Worm (Caenorhabditis elegans): ENCODE measurements around the gene bud-31.

Gene bud-31

ce11 chrIII:9740663-9741062, 44.3 kb upstream of the bud-31 start:
- TF ChIP-seq ztf-16 (tag; optimal IDR thresholded peaks at IDR 0.05) (no peak), nfya-1 (tag; optimal IDR thresholded peaks at IDR 0.05) (peak; percentile 80)

ce11 chrIII:9738954-9739353, 42.6 kb upstream of the bud-31 start, which contains the start of gene hlh-4:
TSS of gene hlh-4 (minus strand) at chrIII:9739054.
- TF ChIP-seq ceh-34 (tag; optimal IDR thresholded peaks at IDR 0.05), result no peak
- no peak for TF ChIP-seq ets-4 (tag; optimal IDR thresholded peaks at IDR 0.05)
- TF ChIP-seq lin-11 (tag; optimal IDR thresholded peaks at IDR 0.05), result no peak
- TF ChIP-seq ceh-22 (tag; optimal IDR thresholded peaks at IDR 0.05), result no peak
- no peak for TF ChIP-seq tbx-7 (tag; optimal IDR thresholded peaks at IDR 0.05)

ce11 chrIII:9735857-9736256, 39.5 kb upstream of the bud-31 start, which contains the start of gene dao-6:
TSS of gene dao-6 (minus strand) at chrIII:9736201.
- TF ChIP-seq hlh-30 (tag; optimal IDR thresholded peaks at IDR 0.05; ENCODE audit: insufficient read depth) (no peak), pqm-1 (tag; optimal IDR thresholded peaks at IDR 0.05) (no peak), pag-3 (tag; optimal IDR thresholded peaks at IDR 0.05; ENCODE audit: borderline replicate concordance) (no peak), hlh-8 (tag; optimal IDR thresholded peaks at IDR 0.05) (no peak), tbx-2 (tag; optimal IDR thresholded peaks at IDR 0.05) (no peak), npax-4 (tag; optimal IDR thresholded peaks at IDR 0.05) (no peak), pros-1 (tag; optimal IDR thresholded peaks at IDR 0.05) (no peak), che-1 (tag; optimal IDR thresholded peaks at IDR 0.05) (no peak)

- TF ChIP-seq zip-5 (tag; optimal IDR thresholded peaks at IDR 0.05) (no peak), ama-1 (optimal IDR thresholded peaks at IDR 0.05) (no peak), unc-55 (GFP tag; optimal IDR thresholded peaks at IDR 0.05) (no peak), K09A11.1 (tag; optimal IDR thresholded peaks at IDR 0.05; ENCODE audit: insufficient read depth) (no peak), C08G9.2 (tag; optimal IDR thresholded peaks at IDR 0.05) (no peak), dve-1 (tag; optimal IDR thresholded peaks at IDR 0.05) (no peak), nhr-11 (tag; optimal IDR thresholded peaks at IDR 0.05) (no peak), C38D4.7 (GFP tag; optimal IDR thresholded peaks at IDR 0.05) (no peak), hlh-30 (tag; optimal IDR thresholded peaks at IDR 0.05; ENCODE audit: insufficient read depth) (no peak), pqm-1 (tag; optimal IDR thresholded peaks at IDR 0.05) (no peak), fax-1 (tag; optimal IDR thresholded peaks at IDR 0.05) (no peak), lin-11 (tag; optimal IDR thresholded peaks at IDR 0.05) (no peak), nhr-232 (tag; optimal IDR thresholded peaks at IDR 0.05) (no peak), ceh-19 (GFP tag; optimal IDR thresholded peaks at IDR 0.05) (no peak), ceh-9 (tag; optimal IDR thresholded peaks at IDR 0.05) (no peak), ceh-45 (GFP tag; IDR thresholded peaks at IDR 0.05) (no peak), elt-4 (tag; optimal IDR thresholded peaks at IDR 0.05) (no peak), rnt-1 (tag; optimal IDR thresholded peaks at IDR 0.05) (no peak), syd-9 (tag; optimal IDR thresholded peaks at IDR 0.05) (no peak), pat-9 (tag; optimal IDR thresholded peaks at IDR 0.05) (no peak)
Measured at ce11 chrIII:9734030-9734429, 37.7 kb upstream of the bud-31 start.

ce11 chrIII:9733333-9733732, 37.0 kb upstream of the bud-31 start:
- no peak for TF ChIP-seq odd-2 (tag; optimal IDR thresholded peaks at IDR 0.05)
- no peak for TF ChIP-seq syd-9 (tag; optimal IDR thresholded peaks at IDR 0.05)
- TF ChIP-seq pax-1 (tag; optimal IDR thresholded peaks at IDR 0.05), result no peak
- no peak for TF ChIP-seq Y22D7AL.16 (tag; optimal IDR thresholded peaks at IDR 0.05)
- no peak for TF ChIP-seq pqm-1 (tag; optimal IDR thresholded peaks at IDR 0.05)
- no peak for TF ChIP-seq unc-55 (GFP tag; optimal IDR thresholded peaks at IDR 0.05)
- TF ChIP-seq eyg-1 (tag; optimal IDR thresholded peaks at IDR 0.05), result no peak
- TF ChIP-seq pat-9 (tag; optimal IDR thresholded peaks at IDR 0.05), result no peak
- TF ChIP-seq ceh-45 (GFP tag; IDR thresholded peaks at IDR 0.05), result no peak
- no peak for TF ChIP-seq ceh-2 (tag; optimal IDR thresholded peaks at IDR 0.05)
